Worm (Caenorhabditis elegans): Measurements from ENCODE around the gene spe-36.

The spe-36 gene

ce11 chrIV:11584853-11585252, 7.2 kb downstream of the spe-36 start:
- no peak for TF ChIP-seq daf-16 (GFP tag; optimal IDR thresholded peaks at IDR 0.05)
- peak; percentile 25 for TF ChIP-seq daf-16 (tag; optimal IDR thresholded peaks at IDR 0.05)
- peak; percentile 17 for TF ChIP-seq hlh-11 (tag; optimal IDR thresholded peaks at IDR 0.05)
- peak; percentile 5 for TF ChIP-seq hlh-30 (tag; optimal IDR thresholded peaks at IDR 0.05; ENCODE audit: insufficient read depth)
- no peak for TF ChIP-seq hmg-1.1 (GFP tag; IDR thresholded peaks at IDR 0.05)
- TF ChIP-seq mes-2 (tag; optimal IDR thresholded peaks at IDR 0.05; ENCODE audit: poor library complexity, severe bottlenecking): peak; percentile 20
- TF ChIP-seq aly-2 (tag; optimal IDR thresholded peaks at IDR 0.05): no peak
- TF ChIP-seq dve-1 (tag; optimal IDR thresholded peaks at IDR 0.05; ENCODE audit: insufficient read depth): peak; percentile 15
- no peak for TF ChIP-seq nhr-11 (tag; optimal IDR thresholded peaks at IDR 0.05)

- TF ChIP-seq pha-4 (GFP tag; IDR thresholded peaks at IDR 0.05): no peak
- no peak for TF ChIP-seq pha-4 (tag; optimal IDR thresholded peaks at IDR 0.05)
- no peak for TF ChIP-seq tag-97 (GFP tag; IDR thresholded peaks at IDR 0.05)
- no peak for TF ChIP-seq mdt-29 (GFP tag; IDR thresholded peaks at IDR 0.05)
- TF ChIP-seq daf-12 (tag; optimal IDR thresholded peaks at IDR 0.05): no peak
- TF ChIP-seq aly-2 (tag; optimal IDR thresholded peaks at IDR 0.05): no peak
- 0 out of 2 replicates have a peak, but pooled peaks have one; percentile 44 for TF ChIP-seq Y48G9A.11 (GFP tag; IDR thresholded peaks at IDR 0.05)
- TF ChIP-seq nhr-10 (tag; optimal IDR thresholded peaks at IDR 0.05): no peak
- no peak for TF ChIP-seq gei-8 (GFP tag; optimal IDR thresholded peaks at IDR 0.05)
- no peak for TF ChIP-seq duxl-1 (tag; optimal IDR thresholded peaks at IDR 0.05; ENCODE audit: poor library complexity)
- no peak for TF ChIP-seq nhr-48 (tag; optimal IDR thresholded peaks at IDR 0.05)
- TF ChIP-seq vab-7 (GFP tag; IDR thresholded peaks at IDR 0.05): no peak
- no peak for TF ChIP-seq aha-1 (tag)
- no peak for TF ChIP-seq ztf-11 (tag; optimal IDR thresholded peaks at IDR 0.05)
- no peak for TF ChIP-seq fos-1 (tag; optimal IDR thresholded peaks at IDR 0.05)
- TF ChIP-seq zag-1 (tag; optimal IDR thresholded peaks at IDR 0.05): no peak
- TF ChIP-seq spr-3 (GFP tag; optimal IDR thresholded peaks at IDR 0.05): no peak
- no peak for TF ChIP-seq zfp-3 (GFP tag; conservative IDR thresholded peaks at IDR 0.05)
- no peak for TF ChIP-seq D1046.2 (GFP tag; IDR thresholded peaks at IDR 0.05)
- no peak for TF ChIP-seq rbr-2 (tag; optimal IDR thresholded peaks at IDR 0.05)
- TF ChIP-seq saeg-2 (GFP tag; IDR thresholded peaks at IDR 0.05): no peak
- TF ChIP-seq Y75B8A.6 (GFP tag; IDR thresholded peaks at IDR 0.05): no peak
- no peak for TF ChIP-seq T20F7.1 (GFP tag; optimal IDR thresholded peaks at IDR 0.05)
- TF ChIP-seq R02D3.7 (tag; optimal IDR thresholded peaks at IDR 0.05): no peak
- TF ChIP-seq php-3 (GFP tag; IDR thresholded peaks at IDR 0.05): no peak
- peak; percentile 60 for TF ChIP-seq hlh-30 (tag; optimal IDR thresholded peaks at IDR 0.05; ENCODE audit: insufficient read depth)
- peak; percentile 10 for TF ChIP-seq mxl-3 (GFP tag; optimal IDR thresholded peaks at IDR 0.05)
- no peak for TF ChIP-seq lsy-2 (tag; optimal IDR thresholded peaks at IDR 0.05)
- no peak for TF ChIP-seq madf-9 (GFP tag; conservative IDR thresholded peaks at IDR 0.05)
- TF ChIP-seq nhr-77 (tag; optimal IDR thresholded peaks at IDR 0.05): no peak
- TF ChIP-seq dmd-8 (GFP tag; IDR thresholded peaks at IDR 0.05): 0 out of 2 replicates have a peak, but pooled peaks have one; percentile 53
- no peak for TF ChIP-seq lin-13 (GFP tag; optimal IDR thresholded peaks at IDR 0.05)
- no peak for TF ChIP-seq lin-38 (GFP tag; IDR thresholded peaks at IDR 0.05)
- TF ChIP-seq ZK546.5 (tag; optimal IDR thresholded peaks at IDR 0.05): no peak
- no peak for TF ChIP-seq spr-1 (tag; optimal IDR thresholded peaks at IDR 0.05)
- no peak for TF ChIP-seq ces-1 (GFP tag; optimal IDR thresholded peaks at IDR 0.05)
- no peak for TF ChIP-seq snpc-4 (tag; optimal IDR thresholded peaks at IDR 0.05)
- no peak for TF ChIP-seq dpl-1 (GFP tag; optimal IDR thresholded peaks at IDR 0.05)
- TF ChIP-seq ceh-82 (tag; optimal IDR thresholded peaks at IDR 0.05): no peak
- no peak for TF ChIP-seq F44E2.7 (GFP tag; IDR thresholded peaks at IDR 0.05)
- TF ChIP-seq F37D6.2 (tag; optimal IDR thresholded peaks at IDR 0.05): peak; percentile 33
- TF ChIP-seq lin-15B (tag; optimal IDR thresholded peaks at IDR 0.05): no peak
- TF ChIP-seq fkh-10 (GFP tag; optimal IDR thresholded peaks at IDR 0.05): no peak
- no peak for TF ChIP-seq mxl-2 (GFP tag; conservative IDR thresholded peaks at IDR 0.05)
These were observed 8.1 kb downstream of the spe-36 start, which contains the start of gene F12F6.1 for ce11 chrIV:11583906-11584378. F12F6.1 (plus strand) TSS chrIV:11583956.
